Fruit fly (Drosophila melanogaster) whole organism, embryonic: ENCODE measurements around the gene IntS10.

ENCODE experiments used
- Antp ChIP-seq: fragments of 200-800 bp; sonication (Bioruptor generic); optimal IDR thresholded peaks from 3 replicates; lab custom pipeline; 2016; ENCODE audit warnings: missing biosample characterization, missing genetic modification characterization
- Bteb2 ChIP-seq: fragments of 200-800 bp; sonication (Bioruptor generic); optimal IDR thresholded peaks from 2 replicates; lab custom pipeline; 2016; ENCODE audit warnings: missing biosample characterization, missing genetic modification characterization
- CG10366 ChIP-seq: fragments of 200-800 bp; sonication (Bioruptor generic); IDR thresholded peaks from 2 replicates; pipeline ENCODE4 v1.3.6; 2022; ENCODE audit warnings: missing biosample characterization, missing genetic modification characterization
- CG12155 ChIP-seq: fragments of 200-800 bp; sonication (Bioruptor generic); optimal IDR thresholded peaks from 3 replicates; lab custom pipeline; 2016; ENCODE audit warnings: missing biosample characterization, missing genetic modification characterization
- CG12744 ChIP-seq: fragments of 200-800 bp; sonication (Bioruptor generic); optimal IDR thresholded peaks from 2 replicates; lab custom pipeline; 2016; ENCODE audit warnings: missing biosample characterization, missing genetic modification characterization
- CG13287 ChIP-seq: fragments of 200-800 bp; sonication (Bioruptor generic); IDR thresholded peaks from 2 replicates; pipeline ENCODE4 v1.3.6; 2022; ENCODE audit warnings: missing biosample characterization, missing genetic modification characterization; ENCODE audit not compliant: partially characterized antibody
- CG15269 ChIP-seq: fragments of 200-800 bp; sonication (Bioruptor generic); optimal IDR thresholded peaks from 2 replicates; lab custom pipeline; 2018; ENCODE audit warnings: missing biosample characterization, mild to moderate bottlenecking, missing genetic modification characterization, moderate library complexity
- CG1529 ChIP-seq: fragments of 200-800 bp; sonication (Bioruptor generic); optimal IDR thresholded peaks from 3 replicates; lab custom pipeline; 2018; ENCODE audit warnings: missing biosample characterization, missing genetic modification characterization
- CG15479 ChIP-seq: fragments of 200-800 bp; sonication (Bioruptor generic); optimal IDR thresholded peaks from 3 replicates; lab custom pipeline; 2019; ENCODE audit warnings: missing biosample characterization, mild to moderate bottlenecking, missing genetic modification characterization, moderate library complexity
- CG16779 ChIP-seq: fragments of 200-800 bp; sonication (Bioruptor generic); IDR thresholded peaks from 2 replicates; pipeline ENCODE4 v1.3.6; 2022; ENCODE audit warnings: missing biosample characterization, missing genetic modification characterization
- CG16815 ChIP-seq: fragments of 200-800 bp; sonication (Bioruptor generic); optimal IDR thresholded peaks from 3 replicates; lab custom pipeline; 2017; ENCODE audit warnings: missing biosample characterization, mild to moderate bottlenecking, missing genetic modification characterization
- CG17568 ChIP-seq: fragments of 200-800 bp; sonication (Bioruptor generic); optimal IDR thresholded peaks from 2 replicates; lab custom pipeline; 2018; ENCODE audit warnings: missing biosample characterization, mild to moderate bottlenecking, missing genetic modification characterization, moderate library complexity
- CG17612 ChIP-seq: fragments of 200-800 bp; sonication (Bioruptor generic); IDR thresholded peaks from 2 replicates; pipeline ENCODE4 v1.3.6; 2022; ENCODE audit warnings: missing biosample characterization, missing genetic modification characterization
- CG17829 ChIP-seq: fragments of 200-800 bp; optimal IDR thresholded peaks from 2 replicates; lab custom pipeline; 2019; ENCODE audit warnings: missing biosample characterization, mild to moderate bottlenecking, missing genetic modification characterization, moderate library complexity
- CG2129 ChIP-seq: fragments of 200-800 bp; sonication (Bioruptor generic); IDR thresholded peaks from 2 replicates; pipeline ENCODE4 v1.3.6; 2022; ENCODE audit warnings: missing biosample characterization, missing genetic modification characterization; ENCODE audit not compliant: partially characterized antibody
- CG31388 ChIP-seq: fragments of 200-800 bp; sonication (Bioruptor generic); optimal IDR thresholded peaks from 2 replicates; lab custom pipeline; 2016; ENCODE audit warnings: missing biosample characterization, missing genetic modification characterization
- CG3838 ChIP-seq: fragments of 200-800 bp; sonication (Bioruptor generic); optimal IDR thresholded peaks from 3 replicates; lab custom pipeline; 2016; ENCODE audit warnings: missing biosample characterization, missing genetic modification characterization
- CG5245 ChIP-seq: fragments of 200-800 bp; sonication (Bioruptor generic); optimal IDR thresholded peaks from 3 replicates; lab custom pipeline; 2016; ENCODE audit warnings: missing biosample characterization, missing genetic modification characterization
- CG6683 ChIP-seq: fragments of 200-800 bp; sonication (Bioruptor generic); optimal IDR thresholded peaks from 2 replicates; lab custom pipeline; 2017; ENCODE audit warnings: missing biosample characterization, mild to moderate bottlenecking, missing genetic modification characterization, missing genetic modification reagents
- CG7357 ChIP-seq: fragments of 200-800 bp; sonication (Bioruptor generic); IDR thresholded peaks from 3 replicates; pipeline ENCODE4 v1.3.6; 2022; ENCODE audit warnings: missing biosample characterization, missing genetic modification characterization
- CG9437 ChIP-seq: fragments of 200-800 bp; sonication (Bioruptor generic); optimal IDR thresholded peaks from 2 replicates; lab custom pipeline; 2018; ENCODE audit warnings: missing biosample characterization, mild to moderate bottlenecking, missing genetic modification characterization
- CG9876 ChIP-seq: fragments of 200-800 bp; sonication (Bioruptor generic); optimal IDR thresholded peaks from 2 replicates; lab custom pipeline; 2016; ENCODE audit warnings: missing biosample characterization, missing genetic modification characterization
- CG9932 ChIP-seq: fragments of 200-800 bp; sonication (Bioruptor generic); IDR thresholded peaks from 2 replicates; pipeline ENCODE4 v1.3.6; 2022; ENCODE audit warnings: missing biosample characterization, missing genetic modification characterization
- Camta ChIP-seq: fragments of 200-800 bp; sonication (Bioruptor generic); optimal IDR thresholded peaks from 2 replicates; lab custom pipeline; 2016; ENCODE audit warnings: missing biosample characterization, missing genetic modification characterization
- D19A ChIP-seq: fragments of 200-800 bp; optimal IDR thresholded peaks from 3 replicates; lab custom pipeline; 2019; ENCODE audit warnings: missing biosample characterization, mild to moderate bottlenecking, missing genetic modification characterization, moderate library complexity
- Ets65A ChIP-seq: fragments of 200-800 bp; sonication (Bioruptor generic); peaks from one replicate; lab custom pipeline; 2016; ENCODE audit warnings: missing biosample characterization, missing genetic modification characterization
- Ets97D ChIP-seq: fragments of 200-800 bp; sonication (Bioruptor generic); optimal IDR thresholded peaks from 3 replicates; lab custom pipeline; 2016; ENCODE audit warnings: missing biosample characterization, missing genetic modification characterization
- Meics ChIP-seq: fragments of 200-800 bp; sonication (Bioruptor generic); optimal IDR thresholded peaks from 2 replicates; lab custom pipeline; 2017; ENCODE audit warnings: missing biosample characterization, mild to moderate bottlenecking, missing genetic modification characterization
- Opbp ChIP-seq: fragments of 200-800 bp; sonication (Bioruptor generic); IDR thresholded peaks from 3 replicates; pipeline ENCODE4 v1.3.6; 2022; ENCODE audit warnings: missing biosample characterization, missing genetic modification characterization; ENCODE audit not compliant: partially characterized antibody
- PHDP ChIP-seq: fragments of 200-800 bp; sonication (Bioruptor generic); optimal IDR thresholded peaks from 3 replicates; lab custom pipeline; 2018; ENCODE audit warnings: missing biosample characterization, mild to moderate bottlenecking, missing genetic modification characterization, moderate library complexity
- cato ChIP-seq: fragments of 200-800 bp; sonication (Bioruptor generic); optimal IDR thresholded peaks from 2 replicates; lab custom pipeline; 2016; ENCODE audit warnings: missing biosample characterization, missing genetic modification characterization, borderline replicate concordance
- dati ChIP-seq: fragments of 200-800 bp; sonication (Bioruptor generic); IDR thresholded peaks from 2 replicates; pipeline ENCODE4 v1.3.6; 2022; ENCODE audit warnings: missing biosample characterization, missing genetic modification characterization
- emc ChIP-seq: fragments of 200-800 bp; sonication (Bioruptor generic); optimal IDR thresholded peaks from 2 replicates; lab custom pipeline; 2016; ENCODE audit warnings: missing biosample characterization, missing genetic modification characterization
- ems ChIP-seq: fragments of 200-800 bp; sonication (Bioruptor generic); optimal IDR thresholded peaks from 3 replicates; lab custom pipeline; 2016; ENCODE audit warnings: missing biosample characterization, missing genetic modification characterization
- eve ChIP-seq, 2 experiments: fragments of >200 bp; optimal IDR thresholded peaks; 2 replicates each; lab custom pipeline; 2017; ENCODE audit warnings: missing biosample characterization in 2 of 2, missing genetic modification characterization in 2 of 2
- gem ChIP-seq: fragments of 200-800 bp; sonication (Bioruptor generic); optimal IDR thresholded peaks from 2 replicates; lab custom pipeline; 2019; ENCODE audit warnings: missing biosample characterization, mild to moderate bottlenecking, missing genetic modification characterization, moderate library complexity
- gro ChIP-seq: fragments of 200-800 bp; sonication (Bioruptor generic); optimal IDR thresholded peaks from 2 replicates; lab custom pipeline; 2016; ENCODE audit warnings: missing biosample characterization, missing genetic modification characterization
- inv ChIP-seq: fragments of 200-800 bp; sonication (Bioruptor generic); IDR thresholded peaks from 2 replicates; pipeline ENCODE4 v1.3.6; 2022; ENCODE audit warnings: missing biosample characterization, missing genetic modification characterization; ENCODE audit not compliant: partially characterized antibody
- luna ChIP-seq: fragments of 200-800 bp; sonication (Bioruptor generic); optimal IDR thresholded peaks from 2 replicates; lab custom pipeline; 2016; ENCODE audit warnings: missing biosample characterization, missing genetic modification characterization
- mam ChIP-seq: fragments of 200-800 bp; sonication (Bioruptor generic); optimal IDR thresholded peaks from 3 replicates; lab custom pipeline; 2016; ENCODE audit warnings: missing biosample characterization, missing genetic modification characterization
- nerfin-1 ChIP-seq: fragments of 200-800 bp; sonication (Bioruptor generic); optimal IDR thresholded peaks from 3 replicates; lab custom pipeline; 2019; ENCODE audit warnings: missing biosample characterization, mild to moderate bottlenecking, missing genetic modification characterization, moderate library complexity
- oc ChIP-seq: fragments of 200-800 bp; sonication (Bioruptor generic); optimal IDR thresholded peaks from 2 replicates; lab custom pipeline; 2018; ENCODE audit warnings: missing biosample characterization, mild to moderate bottlenecking, missing genetic modification characterization, moderate library complexity
- pita ChIP-seq: fragments of 200-800 bp; sonication (Bioruptor generic); optimal IDR thresholded peaks from 2 replicates; lab custom pipeline; 2017; ENCODE audit warnings: missing biosample characterization, mild to moderate bottlenecking, missing genetic modification characterization
- psq ChIP-seq: fragments of 200-800 bp; sonication (Bioruptor generic); optimal IDR thresholded peaks from 2 replicates; lab custom pipeline; 2017; ENCODE audit warnings: missing biosample characterization, missing genetic modification characterization
- schlank ChIP-seq: fragments of 200-800 bp; sonication (Bioruptor generic); optimal IDR thresholded peaks from 2 replicates; lab custom pipeline; 2018; ENCODE audit warnings: missing biosample characterization, mild to moderate bottlenecking, missing genetic modification characterization
- seq ChIP-seq: fragments of 200-800 bp; sonication (Bioruptor generic); IDR thresholded peaks from 2 replicates; pipeline ENCODE4 v1.3.6; 2022; ENCODE audit warnings: missing biosample characterization, missing genetic modification characterization
- sisA ChIP-seq: fragments of 200-800 bp; sonication (Bioruptor generic); IDR thresholded peaks from 2 replicates; pipeline ENCODE4 v1.3.6; 2022; ENCODE audit warnings: missing biosample characterization, missing genetic modification characterization
- stc ChIP-seq: fragments of 200-800 bp; sonication (Bioruptor generic); IDR thresholded peaks from 2 replicates; pipeline ENCODE4 v1.3.6; 2022; ENCODE audit warnings: missing biosample characterization, missing genetic modification characterization
- stwl ChIP-seq: fragments of 200-800 bp; sonication (Bioruptor generic); optimal IDR thresholded peaks from 3 replicates; lab custom pipeline; 2018; ENCODE audit warnings: missing biosample characterization, mild to moderate bottlenecking, missing genetic modification characterization, moderate library complexity
- wek ChIP-seq: fragments of 200-800 bp; sonication (Bioruptor generic); optimal IDR thresholded peaks from 3 replicates; lab custom pipeline; 2018; ENCODE audit warnings: missing biosample characterization, mild to moderate bottlenecking, missing genetic modification characterization, moderate library complexity

The IntS10 gene

DNA sequence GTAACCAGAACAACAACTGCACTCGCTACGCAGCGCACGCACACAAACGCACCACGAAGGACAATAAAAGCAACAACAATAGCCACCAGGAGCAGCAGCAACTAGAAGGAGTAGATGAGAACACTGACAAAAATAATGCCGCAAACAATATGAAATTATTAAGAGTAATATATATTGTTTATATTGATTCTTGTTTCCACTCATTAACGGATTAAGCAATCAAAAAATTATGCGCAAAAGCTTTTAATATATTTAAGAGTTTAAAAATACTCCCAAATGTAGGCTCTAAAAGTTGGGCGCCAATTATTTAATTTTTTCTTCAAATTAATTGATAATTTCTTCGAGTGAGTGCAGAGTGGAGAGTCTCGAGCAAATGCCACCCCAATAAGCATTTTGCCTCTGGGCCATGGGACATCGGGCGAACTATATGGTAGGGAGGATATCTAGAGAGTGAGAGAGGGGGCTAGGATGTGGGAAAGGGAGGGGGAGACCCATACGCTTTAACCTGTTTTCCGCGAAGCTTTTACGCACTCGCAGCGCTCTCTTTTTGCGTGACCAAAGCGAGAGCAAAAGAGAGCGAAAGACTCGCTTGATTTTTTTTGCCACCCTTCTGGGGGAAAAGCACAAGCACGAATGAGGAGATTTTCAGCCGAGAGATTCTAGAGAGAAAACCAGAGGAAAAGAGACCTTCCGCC, 18.4 kb downstream of the IntS10 start, which contains the start of gene Rdh (continued):
- no peak for TF ChIP-seq CG15479 (GFP tag; lab: Kevin White, UChicago)
- TF ChIP-seq CG12155 = peak; percentile 58
- TF ChIP-seq CG17612 = no peak
- TF ChIP-seq gem (tag; lab: Kevin White, UChicago) = peak; percentile 90
- no peak for TF ChIP-seq CG3838
- peak; percentile 56 for TF ChIP-seq oc
- peak; percentile 61 for TF ChIP-seq CG16815
- peak; percentile 39; the same call in 1 of the 2 replicates for TF ChIP-seq CG10366 (GFP tag; lab: Robert Waterston, UW)
- TF ChIP-seq CG12744 = peak; percentile 20
- peak; percentile 80 for TF ChIP-seq nerfin-1 (tag; lab: Kevin White, UChicago)
- no peak for TF ChIP-seq CG9876 (GFP tag; lab: Kevin White, UChicago)
- peak; percentile 19 for TF ChIP-seq Bteb2 (GFP tag; lab: Kevin White, UChicago)
- TF ChIP-seq emc (GFP tag; lab: Kevin White, UChicago) = no peak
- TF ChIP-seq CG7357 = peak; percentile 49; the same call in 2 of the 3 replicates
- peak; percentile 74 for TF ChIP-seq CG17568 (GFP tag; lab: Kevin White, UChicago)
- no peak for TF ChIP-seq stwl (tag; lab: Kevin White, UChicago)
- peak; percentile 51 for TF ChIP-seq schlank (tag; lab: Kevin White, UChicago)
- TF ChIP-seq CG16779 (GFP tag; lab: Robert Waterston, UW) = no peak
- peak; percentile 33 for TF ChIP-seq cato
- no peak for TF ChIP-seq inv (GFP tag; lab: Robert Waterston, UW)
- no peak for TF ChIP-seq Ets97D
- no peak for TF ChIP-seq wek (GFP tag; lab: Kevin White, UChicago)
- TF ChIP-seq gro (GFP tag; lab: Kevin White, UChicago) = peak; percentile 28
- TF ChIP-seq D19A = peak; percentile 80
- 0 out of 3 replicates have a peak, but pooled peaks have one; percentile 15 for TF ChIP-seq Opbp (GFP tag; lab: Robert Waterston, UW)
- TF ChIP-seq eve (GFP tag; optimal IDR thresholded peaks at IDR 0.05; lab: Kevin White, UChicago) = peak in 1 of 2 experiments; percentile 91
- no peak for TF ChIP-seq pita
- TF ChIP-seq CG31388 (GFP tag; lab: Kevin White, UChicago) = peak; percentile 53
- no peak for TF ChIP-seq luna (GFP tag; lab: Kevin White, UChicago)
- TF ChIP-seq CG9437 = peak; percentile 66
- peak; percentile 86 for TF ChIP-seq CG6683 (GFP tag; lab: Kevin White, UChicago)
- peak; percentile 87 for TF ChIP-seq CG15269 (tag; lab: Kevin White, UChicago)
- TF ChIP-seq Meics (GFP tag; lab: Kevin White, UChicago) = peak; percentile 87
- peak; percentile 35; the same call in 1 of the 2 replicates for TF ChIP-seq seq
- peak; percentile 9 for TF ChIP-seq CG5245
- peak; percentile 51 for TF ChIP-seq mam (GFP tag; lab: Kevin White, UChicago)
- no peak for TF ChIP-seq Antp (GFP tag; lab: Kevin White, UChicago)
- peak; percentile 63 for TF ChIP-seq sisA (GFP tag; lab: Robert Waterston, UW)
- TF ChIP-seq PHDP (tag; lab: Kevin White, UChicago) = peak; percentile 82
- peak; percentile 59 for TF ChIP-seq CG9932
- TF ChIP-seq CG13287 (GFP tag; lab: Robert Waterston, UW) = peak; percentile 24; the same call in 1 of the 2 replicates
- no peak for TF ChIP-seq CG2129 (GFP tag; lab: Robert Waterston, UW)
- no peak for TF ChIP-seq dati (GFP tag; lab: Robert Waterston, UW)
- TF ChIP-seq Ets65A (GFP tag; lab: Kevin White, UChicago) = peak; percentile 9
- peak; percentile 4 for TF ChIP-seq Camta (GFP tag; lab: Kevin White, UChicago)
- TF ChIP-seq stc (GFP tag; lab: Robert Waterston, UW) = peak; percentile 56
- no peak for TF ChIP-seq ems (GFP tag; lab: Kevin White, UChicago)
- peak; percentile 70 for TF ChIP-seq CG1529 (GFP tag; lab: Kevin White, UChicago)
- TF ChIP-seq CG17829 (tag; lab: Kevin White, UChicago) = peak; percentile 74
- TF ChIP-seq psq (GFP tag; lab: Kevin White, UChicago) = peak; percentile 20
